In genomic region chrX:2098267-2098666, dm6 we compare ENCODE assay signal across 4 fruit fly cellular contexts.
TF ChIP-seq lines count a peak whose summit lies in the region.

No protein-coding gene starts in this region.

- no peak for TF ChIP-seq CTCF in whole organism, embryonic (GFP tag; optimal IDR thresholded peaks at IDR 0.05; lab: Kevin White, UChicago)

TF ChIP-seq in whole organism, adult, 20 proteins besides CTCF, POLR2A, EP300 and RAD21:
- TF ChIP-seq pad (GFP tag; optimal IDR thresholded peaks at IDR 0.05; lab: Kevin White, UChicago) (no peak), CG14711 (tag; optimal IDR thresholded peaks at IDR 0.05; lab: Kevin White, UChicago) (peak; percentile 40), ovo (GFP tag; optimal IDR thresholded peaks at IDR 0.05; lab: Kevin White, UChicago) (no peak), bab1 (GFP tag; optimal IDR thresholded peaks at IDR 0.05; lab: Kevin White, UChicago) (no peak), CG33017 (tag; optimal IDR thresholded peaks at IDR 0.05; lab: Kevin White, UChicago) (peak; percentile 8), CG12768 (GFP tag; optimal IDR thresholded peaks at IDR 0.05; lab: Kevin White, UChicago) (no peak)

TF ChIP-seq in whole organism, embryonic, 481 proteins besides CTCF, POLR2A, EP300 and RAD21:
- TF ChIP-seq Doc3 (GFP tag; IDR thresholded peaks at IDR 0.05; lab: Robert Waterston, UW; ENCODE audit: partially characterized antibody) (no peak), Drgx (GFP tag; IDR thresholded peaks at IDR 0.05; lab: Robert Waterston, UW) (peak; percentile 39; the same call in 1 of the 2 replicates)
TF ChIP-seq in whole organism, embryonic: peak in this region for 1.

TF ChIP-seq in whole organism, prepupa, 60 proteins besides CTCF, POLR2A, EP300 and RAD21:
- peak; percentile 45 for TF ChIP-seq CG32006 (GFP tag; optimal IDR thresholded peaks at IDR 0.05; lab: Kevin White, UChicago)
- no peak for TF ChIP-seq CG10631 (GFP tag; optimal IDR thresholded peaks at IDR 0.05; lab: Kevin White, UChicago)
- no peak for TF ChIP-seq CG6792 (GFP tag; optimal IDR thresholded peaks at IDR 0.05; lab: Kevin White, UChicago)
- TF ChIP-seq CG6163 (GFP tag; IDR thresholded peaks at IDR 0.05; lab: Robert Waterston, UW): 0 out of 3 replicates have a peak, but pooled peaks have one; percentile 32
- peak; percentile 21 for TF ChIP-seq Lpt (GFP tag; optimal IDR thresholded peaks at IDR 0.05; lab: Kevin White, UChicago)
- TF ChIP-seq CG16779 (tag; optimal IDR thresholded peaks at IDR 0.05; lab: Kevin White, UChicago): no peak
- peak; percentile 71 for TF ChIP-seq Eip78C (GFP tag; lab: Kevin White, UChicago)
- peak; percentile 65 for TF ChIP-seq eg (GFP tag; IDR thresholded peaks at IDR 0.05; lab: Robert Waterston, UW)
- peak; percentile 55 for TF ChIP-seq CG15336 (GFP tag; IDR thresholded peaks at IDR 0.05; lab: Robert Waterston, UW)
- TF ChIP-seq Hr4 (GFP tag; optimal IDR thresholded peaks at IDR 0.05; lab: Kevin White, UChicago): peak; percentile 40
- no peak for TF ChIP-seq CG8119 (GFP tag; IDR thresholded peaks at IDR 0.05; lab: Robert Waterston, UW)

TF ChIP-seq in whole organism, pupa, 21 proteins besides CTCF, POLR2A, EP300 and RAD21:
- TF ChIP-seq CG12605 (GFP tag; IDR thresholded peaks at IDR 0.05; lab: Robert Waterston, UW): 0 out of 2 replicates have a peak, but pooled peaks have one; percentile 19
- TF ChIP-seq CG17806 (tag; optimal IDR thresholded peaks at IDR 0.05; lab: Kevin White, UChicago): no peak
- no peak for TF ChIP-seq Pif1A (GFP tag; optimal IDR thresholded peaks at IDR 0.05; lab: Kevin White, UChicago)
- no peak for TF ChIP-seq gl (tag; optimal IDR thresholded peaks at IDR 0.05; lab: Kevin White, UChicago)
- no peak for TF ChIP-seq EcR (GFP tag; optimal IDR thresholded peaks at IDR 0.05; lab: Kevin White, UChicago)
- TF ChIP-seq CG14655 (GFP tag; optimal IDR thresholded peaks at IDR 0.05; lab: Kevin White, UChicago): peak; percentile 33
- 0 out of 3 replicates have a peak, but pooled peaks have one; percentile 15 for TF ChIP-seq CG4496 (GFP tag; IDR thresholded peaks at IDR 0.05; lab: Robert Waterston, UW)
- peak; percentile 36; the same call in 1 of the 2 replicates for TF ChIP-seq Ets98B (GFP tag; IDR thresholded peaks at IDR 0.05; lab: Robert Waterston, UW)
- no peak for TF ChIP-seq CG10348 (GFP tag; IDR thresholded peaks at IDR 0.05; lab: Robert Waterston, UW)
- TF ChIP-seq CG8301 (tag; optimal IDR thresholded peaks at IDR 0.05; lab: Kevin White, UChicago): peak; percentile 35
